Fruit fly (Drosophila melanogaster) whole organism: ENCODE results near the gene S6KL.
A peak's percentile ranks its signal among the peaks of the same experiment; 100 is the strongest.

Source experiments
- CG8478 ChIP-seq: fragments of >200 bp; optimal IDR thresholded peaks from 2 replicates; lab custom pipeline; 2018; ENCODE audit warnings: inconsistent platforms
- Dll ChIP-seq: fragments of >200 bp; optimal IDR thresholded peaks from 2 replicates; lab custom pipeline; 2017
- EcR ChIP-seq, 2 experiments: fragments of >200 bp; optimal IDR thresholded peaks; 2 replicates each; lab custom pipeline; 2017; ENCODE audit warnings: missing biosample characterization in 2 of 2, missing genetic modification characterization in 2 of 2, missing genetic modification reagents in 2 of 2
- pan ChIP-seq: fragments of >200 bp; optimal IDR thresholded peaks from 2 replicates; lab custom pipeline; 2017
- psq ChIP-seq: fragments of >200 bp; optimal IDR thresholded peaks from 2 replicates; lab custom pipeline; 2017
- usp ChIP-seq: fragments of >200 bp; optimal IDR thresholded peaks from 2 replicates; lab custom pipeline; 2017; ENCODE audit warnings: missing biosample characterization, missing genetic modification characterization, mixed read lengths

S6KL gene

dm6 chrX:18814373-18814772, 26.1 kb downstream of the S6KL start:
- TF ChIP-seq EcR (GFP tag; optimal IDR thresholded peaks at IDR 0.05; lab: Kevin White, UChicago): no peak
- TF ChIP-seq Dll (lab: Kevin White, UChicago): no peak
- no peak for TF ChIP-seq pan
- no peak for TF ChIP-seq usp
- TF ChIP-seq psq (lab: Kevin White, UChicago): no peak
- TF ChIP-seq CG8478: no peak

- TF ChIP-seq CG8478 (no peak), pan (no peak), Dll (lab: Kevin White, UChicago) (no peak), psq (lab: Kevin White, UChicago) (no peak), EcR (GFP tag; optimal IDR thresholded peaks at IDR 0.05; lab: Kevin White, UChicago) (no peak), usp (no peak)
Measured at dm6 chrX:18814944-18815343, 26.7 kb downstream of the S6KL start.

DNA sequence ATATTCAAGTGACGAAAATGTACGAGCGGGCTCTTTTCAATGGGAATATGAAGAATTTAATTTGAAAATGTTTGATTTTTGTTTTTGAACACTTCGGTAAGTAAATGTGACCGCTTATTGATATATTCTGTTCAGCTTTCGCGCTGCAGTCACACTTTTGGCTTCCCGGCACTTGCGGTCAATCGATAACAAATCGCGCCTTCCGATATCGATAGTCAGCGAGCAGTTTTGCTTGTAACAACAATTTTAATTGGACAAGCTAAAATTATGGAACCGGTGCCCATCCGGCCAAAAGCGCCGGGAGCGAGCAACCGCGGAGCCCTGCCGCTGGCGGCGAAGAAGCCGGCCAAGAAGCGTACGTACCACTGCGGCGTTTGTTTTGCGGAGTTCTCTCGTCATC, 42.1 kb downstream of the S6KL start, which contains the start of gene CG7101:
Gene CG7101 (plus strand): TSS at position 196 of the 400 bp plus-strand sequence.
- TF ChIP-seq Dll (lab: Kevin White, UChicago): no peak
- TF ChIP-seq pan: no peak

DNA sequence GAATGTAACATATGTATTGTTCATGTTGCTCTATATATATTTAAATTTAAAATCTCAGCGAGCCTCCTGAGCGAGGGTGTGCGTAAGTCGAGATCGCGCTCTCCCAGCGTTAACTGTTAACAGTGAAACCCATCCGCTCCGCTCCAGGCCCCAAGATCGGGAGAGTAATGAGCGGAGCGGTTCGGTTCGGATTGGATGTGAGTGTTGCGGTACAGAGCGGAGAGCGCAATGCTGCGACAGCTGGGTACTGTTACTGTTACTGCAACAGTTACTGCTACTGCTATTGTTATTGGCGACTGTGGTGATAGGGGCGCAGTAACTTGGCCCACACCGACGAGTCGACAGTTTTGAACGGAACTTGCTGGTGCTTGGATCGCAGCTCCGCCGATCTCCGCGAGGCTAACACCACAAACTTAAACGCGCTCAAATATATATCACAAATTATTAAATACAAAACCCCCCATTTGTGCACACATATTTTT, 44.1 kb downstream of the S6KL start, which contains the start of gene Pvf1:
Gene Pvf1 (plus strand): TSS at position 312 of the 482 bp plus-strand sequence.
- TF ChIP-seq usp: no peak
- peak; percentile 52 for TF ChIP-seq pan
- peak; percentile 93 for TF ChIP-seq Dll (lab: Kevin White, UChicago)
- no peak for TF ChIP-seq CG8478
- no peak for TF ChIP-seq EcR (GFP tag; optimal IDR thresholded peaks at IDR 0.05; lab: Kevin White, UChicago)
- TF ChIP-seq psq (lab: Kevin White, UChicago): no peak

DNA sequence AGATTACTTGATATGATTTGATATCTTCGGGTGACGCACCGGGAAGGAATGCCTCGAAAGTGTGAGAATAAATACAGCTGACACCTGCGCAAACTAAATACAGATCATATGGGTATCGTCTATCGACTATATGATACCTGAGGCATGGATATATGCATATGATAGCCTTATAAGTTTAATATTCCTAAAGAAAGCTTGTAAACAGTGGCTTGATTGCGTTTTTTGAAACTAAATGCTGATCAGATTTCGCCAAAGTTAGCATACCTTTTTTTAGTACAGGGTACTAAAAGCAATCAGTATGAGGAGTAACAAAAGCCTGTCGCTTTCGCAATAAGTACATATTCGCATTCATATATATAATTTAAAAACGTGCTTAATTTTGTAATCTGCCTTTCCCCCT, 46.1 kb downstream of the S6KL start:
- TF ChIP-seq psq (lab: Kevin White, UChicago): no peak
- TF ChIP-seq pan: peak; percentile 83

DNA sequence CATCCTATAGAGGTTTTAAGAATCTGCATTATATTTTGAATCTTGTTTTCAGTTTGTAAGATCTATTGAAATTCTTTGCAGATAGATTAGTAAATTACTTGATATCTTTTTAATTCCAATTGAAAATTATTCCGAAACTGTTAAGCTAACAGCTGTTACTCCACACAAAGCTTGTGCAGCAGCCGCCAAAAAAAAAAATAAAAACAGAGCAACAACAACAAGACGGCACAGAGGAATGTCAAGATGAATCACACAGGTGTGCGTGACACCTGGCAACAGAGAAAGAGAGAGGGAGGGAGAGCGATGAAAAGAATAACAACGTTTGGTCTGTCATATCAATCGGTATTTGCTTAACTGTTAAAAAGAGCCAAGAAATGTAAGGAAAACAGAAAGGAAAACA, 46.7 kb downstream of the S6KL start:
- TF ChIP-seq Dll (lab: Kevin White, UChicago): no peak
- no peak for TF ChIP-seq EcR (GFP tag; optimal IDR thresholded peaks at IDR 0.05; lab: Kevin White, UChicago)
- TF ChIP-seq psq (lab: Kevin White, UChicago): no peak
- TF ChIP-seq pan: no peak
- TF ChIP-seq usp: no peak
- TF ChIP-seq CG8478: no peak

DNA sequence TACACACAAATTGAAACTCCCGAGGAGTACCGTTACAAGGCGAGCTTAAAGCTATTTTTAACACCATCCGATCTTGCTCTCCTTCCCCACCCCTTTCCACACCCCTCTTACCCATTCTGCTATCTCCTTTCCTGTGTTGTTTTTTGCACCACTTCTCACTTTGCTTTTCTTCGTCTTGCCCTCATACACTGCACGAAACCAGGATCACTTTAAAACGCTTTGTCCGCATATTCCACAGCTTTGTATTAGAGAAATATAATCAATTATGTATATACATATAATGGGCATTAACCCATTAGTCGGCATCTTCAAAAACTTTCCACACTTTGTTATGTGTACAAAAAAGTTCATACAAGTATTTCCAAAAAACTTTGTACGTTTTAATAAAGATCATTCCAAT, 47.2 kb downstream of the S6KL start:
- TF ChIP-seq EcR (GFP tag; optimal IDR thresholded peaks at IDR 0.05; lab: Kevin White, UChicago) (no peak), pan (no peak), usp (no peak), Dll (lab: Kevin White, UChicago) (no peak), psq (lab: Kevin White, UChicago) (no peak)

DNA sequence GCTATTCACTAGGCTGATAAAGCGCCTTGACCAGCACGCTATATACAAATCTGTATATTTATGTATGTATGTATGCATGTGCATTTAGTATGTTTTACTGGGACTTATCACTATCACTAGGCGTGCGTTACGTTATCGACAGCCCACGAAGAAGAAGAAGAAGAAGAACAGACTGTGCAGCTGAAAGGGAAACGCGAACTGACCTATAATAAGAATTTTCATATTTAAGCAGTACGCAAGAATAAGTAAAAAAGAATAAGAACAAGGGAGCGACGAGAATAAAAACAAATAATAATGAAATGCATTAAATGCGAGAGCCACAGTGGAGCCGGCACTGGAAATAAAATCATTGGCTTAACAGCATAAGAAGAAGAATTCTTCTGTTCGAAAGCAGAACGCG, 48.1 kb downstream of the S6KL start:
- TF ChIP-seq pan (no peak), EcR (GFP tag; optimal IDR thresholded peaks at IDR 0.05; lab: Kevin White, UChicago) (no peak), usp (no peak), Dll (lab: Kevin White, UChicago) (no peak), psq (lab: Kevin White, UChicago) (no peak)

DNA sequence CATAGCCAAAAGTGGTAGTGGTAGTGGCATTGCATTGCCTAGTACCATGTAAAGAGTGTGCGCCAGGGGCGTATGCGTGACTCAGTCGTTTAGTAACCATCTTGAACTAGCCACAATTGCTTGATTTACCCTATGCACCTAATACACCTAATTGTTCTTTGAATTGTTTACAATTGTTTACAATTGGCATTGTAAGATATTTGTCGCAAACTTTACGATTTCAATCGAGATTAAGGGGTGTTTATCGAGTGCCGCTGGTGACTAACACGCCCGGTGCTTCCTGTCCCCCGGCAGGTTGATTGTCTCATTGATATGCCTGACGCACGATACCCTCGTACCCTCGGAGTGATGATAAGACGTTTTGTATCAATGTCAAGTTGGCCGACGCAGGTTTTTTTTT, 48.8 kb downstream of the S6KL start:
- TF ChIP-seq Dll (lab: Kevin White, UChicago): no peak
- TF ChIP-seq CG8478: no peak
- no peak for TF ChIP-seq EcR (GFP tag; optimal IDR thresholded peaks at IDR 0.05; lab: Kevin White, UChicago)
- TF ChIP-seq psq (lab: Kevin White, UChicago): no peak
- TF ChIP-seq usp: no peak
- TF ChIP-seq pan: no peak

- TF ChIP-seq pan (no peak), psq (lab: Kevin White, UChicago) (no peak), EcR (GFP tag; optimal IDR thresholded peaks at IDR 0.05; lab: Kevin White, UChicago) (no peak), CG8478 (no peak), usp (no peak), Dll (lab: Kevin White, UChicago) (no peak)
Measured at dm6 chrX:18838470-18838869, 50.2 kb downstream of the S6KL start.

dm6 chrX:18838929-18839576, 50.8 kb downstream of the S6KL start:
- TF ChIP-seq psq (lab: Kevin White, UChicago) (no peak), usp (no peak), EcR (GFP tag; optimal IDR thresholded peaks at IDR 0.05; lab: Kevin White, UChicago) (no peak), pan (no peak), Dll (lab: Kevin White, UChicago) (no peak), CG8478 (no peak)

dm6 chrX:18843229-18844033, 55.2 kb downstream of the S6KL start, which contains the start of gene htk:
Gene htk (plus strand): TSS chrX:18843663.
- no peak for TF ChIP-seq usp
- no peak for TF ChIP-seq EcR (GFP tag; optimal IDR thresholded peaks at IDR 0.05; lab: Kevin White, UChicago)
